Worm (Caenorhabditis elegans) whole organism, L3 larva: ENCODE data around the gene manf-1.
A peak's percentile ranks its signal among the peaks of the same experiment; 100 is the strongest.

ENCODE experiments used
- ama-1 ChIP-seq: fragments of 150-350 bp; optimal IDR thresholded peaks from 2 replicates; lab custom pipeline; 2018
- ceh-9 ChIP-seq: sonication (generic microtip); optimal IDR thresholded peaks from 2 replicates; lab custom pipeline; 2018; ENCODE audit warnings: missing biosample characterization, missing genetic modification characterization
- egl-27 ChIP-seq: sonication (generic microtip); optimal IDR thresholded peaks from 4 replicates; lab custom pipeline; 2017; ENCODE audit warnings: missing biosample characterization, missing genetic modification reagents, missing genetic modification characterization
- egl-5 ChIP-seq: fragments of 150-350 bp; optimal IDR thresholded peaks from 2 replicates; lab custom pipeline; 2017; ENCODE audit warnings: missing biosample characterization, missing genetic modification reagents, missing genetic modification characterization, inconsistent platforms
- elt-1 ChIP-seq: fragments of 150-350 bp; optimal IDR thresholded peaks from 2 replicates; lab custom pipeline; 2014; ENCODE audit warnings: missing biosample characterization, missing genetic modification characterization
- elt-3 ChIP-seq, 3 experiments: fragments of 150-350 bp in 1 of 3; sonication (generic microtip) in 2 of 3; optimal IDR thresholded peaks; 2 replicates in 2 of 3; 4 replicates in 1 of 3; lab custom pipeline; 2014 to 2017; ENCODE audit warnings: missing biosample characterization in 3 of 3, missing genetic modification characterization in 3 of 3
- eor-1 ChIP-seq, 2 experiments: fragments of 150-350 bp; optimal IDR thresholded peaks; 2 replicates each; lab custom pipeline; 2014 to 2018; ENCODE audit warnings: missing biosample characterization in 2 of 2, missing genetic modification characterization in 2 of 2
- fkh-10 ChIP-seq: sonication (generic microtip); optimal IDR thresholded peaks from 2 replicates; lab custom pipeline; 2017; ENCODE audit warnings: missing biosample characterization, missing genetic modification reagents, missing genetic modification characterization
- fkh-2 ChIP-seq: fragments of 150-350 bp; optimal IDR thresholded peaks from 2 replicates; lab custom pipeline; 2014; ENCODE audit warnings: missing biosample characterization, missing genetic modification reagents, missing genetic modification characterization
- fos-1 ChIP-seq: fragments of 150-350 bp; optimal IDR thresholded peaks from 2 replicates; lab custom pipeline; 2014; ENCODE audit warnings: missing biosample characterization, missing genetic modification characterization
- jun-1 ChIP-seq: fragments of 150-350 bp; optimal IDR thresholded peaks from 2 replicates; lab custom pipeline; 2014; ENCODE audit warnings: missing biosample characterization, missing genetic modification reagents, missing genetic modification characterization
- lin-15B ChIP-seq: fragments of 150-350 bp; optimal IDR thresholded peaks from 2 replicates; lab custom pipeline; 2014; ENCODE audit warnings: missing biosample characterization, missing genetic modification characterization
- lsy-12 ChIP-seq: sonication (generic microtip); optimal IDR thresholded peaks from 2 replicates; lab custom pipeline; 2016; ENCODE audit warnings: mild to moderate bottlenecking, missing genetic modification characterization, missing compliant biosample characterization
- nfya-1 ChIP-seq: sonication (generic microtip); optimal IDR thresholded peaks from 2 replicates; lab custom pipeline; 2017; ENCODE audit warnings: missing genetic modification characterization, mild to moderate bottlenecking, missing compliant biosample characterization, antibody characterized with exemption, moderate library complexity; ENCODE audit not compliant: insufficient read depth
- nhr-11 ChIP-seq: fragments of 150-350 bp; optimal IDR thresholded peaks from 2 replicates; lab custom pipeline; 2014; ENCODE audit warnings: missing biosample characterization, missing genetic modification characterization
- nhr-25 ChIP-seq: sonication (generic microtip); optimal IDR thresholded peaks from 2 replicates; lab custom pipeline; 2017; ENCODE audit warnings: missing biosample characterization, missing genetic modification characterization
- nhr-28 ChIP-seq: fragments of 150-350 bp; optimal IDR thresholded peaks from 2 replicates; lab custom pipeline; 2014; ENCODE audit warnings: missing biosample characterization, missing genetic modification characterization
- nhr-67 ChIP-seq: fragments of 150-350 bp; optimal IDR thresholded peaks from 2 replicates; lab custom pipeline; 2014; ENCODE audit warnings: missing biosample characterization, missing genetic modification characterization
- nhr-77 ChIP-seq: fragments of 150-350 bp; optimal IDR thresholded peaks from 2 replicates; lab custom pipeline; 2014; ENCODE audit warnings: missing biosample characterization, missing genetic modification characterization
- sea-2 ChIP-seq: fragments of 150-350 bp; sonication (generic microtip); optimal IDR thresholded peaks from 4 replicates; lab custom pipeline; 2014; ENCODE audit warnings: missing biosample characterization, missing genetic modification reagents, missing genetic modification characterization
- tbx-2 ChIP-seq: sonication (generic microtip); optimal IDR thresholded peaks from 2 replicates; lab custom pipeline; 2016; ENCODE audit warnings: mild to moderate bottlenecking, missing genetic modification characterization, missing compliant biosample characterization
- unc-39 ChIP-seq: sonication (generic microtip); optimal IDR thresholded peaks from 4 replicates; lab custom pipeline; 2017; ENCODE audit warnings: missing biosample characterization, missing genetic modification characterization
- unc-62 ChIP-seq: fragments of 150-350 bp; sonication (generic microtip); optimal IDR thresholded peaks from 4 replicates; lab custom pipeline; 2014; ENCODE audit warnings: missing biosample characterization, missing genetic modification reagents, missing genetic modification characterization
- ztf-11 ChIP-seq: fragments of 150-350 bp; optimal IDR thresholded peaks from 2 replicates; lab custom pipeline; 2014; ENCODE audit warnings: missing biosample characterization, missing genetic modification characterization

manf-1 gene

ce11 chrIV:2888496-2889101 lies 39.6 kb downstream of the manf-1 start:
- TF ChIP-seq ama-1 (no peak), elt-3 (tag; optimal IDR thresholded peaks at IDR 0.05; lab: Kevin White, UChicago) (no peak), fkh-2 (tag; lab: Kevin White, UChicago) (no peak), fos-1 (no peak), fkh-10 (GFP tag; lab: Kevin White, UChicago) (no peak), ceh-9 (tag; lab: Kevin White, UChicago) (no peak), sea-2 (no peak), unc-39 (tag; lab: Kevin White, UChicago) (no peak)

DNA sequence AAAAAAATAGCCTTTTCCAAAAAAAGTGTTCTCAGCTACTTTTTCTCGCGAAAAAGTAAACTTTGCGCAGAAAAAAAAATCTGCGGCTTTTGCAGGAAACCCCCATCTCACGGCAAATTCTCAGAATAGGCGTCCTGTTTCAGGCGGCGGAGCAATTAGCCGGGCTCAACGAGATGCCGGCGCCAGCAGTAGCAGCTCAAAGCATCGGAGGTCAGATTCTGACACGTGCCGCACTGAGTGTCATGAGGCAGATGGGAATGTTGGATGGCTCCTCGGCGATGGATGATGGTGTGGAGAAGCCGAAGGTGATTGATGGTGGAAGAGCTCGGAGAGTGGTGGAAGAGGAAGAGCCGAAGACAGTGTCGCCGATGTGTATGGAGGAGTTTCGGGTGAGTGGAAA lies 41.0 kb downstream of the manf-1 start:
- no peak for TF ChIP-seq fkh-10 (GFP tag; lab: Kevin White, UChicago)
- no peak for TF ChIP-seq egl-5 (tag; lab: Kevin White, UChicago)
- TF ChIP-seq eor-1 (tag; optimal IDR thresholded peaks at IDR 0.05; lab: Kevin White, UChicago) = no peak
- no peak for TF ChIP-seq unc-62 (GFP tag; lab: Kevin White, UChicago)
- TF ChIP-seq elt-3 (tag; optimal IDR thresholded peaks at IDR 0.05; lab: Kevin White, UChicago) = no peak
- no peak for TF ChIP-seq tbx-2 (tag; lab: Kevin White, UChicago)
- TF ChIP-seq elt-1 (tag; lab: Kevin White, UChicago) = no peak

ce11 chrIV:2886655-2887054 lies 41.6 kb downstream of the manf-1 start, which contains the start of gene dml-1:
Gene dml-1, plus strand, starts transcription at chrIV:2886955.
- no peak for TF ChIP-seq nhr-28
- TF ChIP-seq nhr-25 (tag; lab: Kevin White, UChicago) = no peak
- TF ChIP-seq nfya-1 (tag; lab: Kevin White, UChicago) = peak; percentile 36
- TF ChIP-seq unc-62 (GFP tag; lab: Kevin White, UChicago) = no peak
- TF ChIP-seq jun-1 (tag; lab: Kevin White, UChicago) = no peak
- TF ChIP-seq, all 47 proteins: peak for 1

DNA sequence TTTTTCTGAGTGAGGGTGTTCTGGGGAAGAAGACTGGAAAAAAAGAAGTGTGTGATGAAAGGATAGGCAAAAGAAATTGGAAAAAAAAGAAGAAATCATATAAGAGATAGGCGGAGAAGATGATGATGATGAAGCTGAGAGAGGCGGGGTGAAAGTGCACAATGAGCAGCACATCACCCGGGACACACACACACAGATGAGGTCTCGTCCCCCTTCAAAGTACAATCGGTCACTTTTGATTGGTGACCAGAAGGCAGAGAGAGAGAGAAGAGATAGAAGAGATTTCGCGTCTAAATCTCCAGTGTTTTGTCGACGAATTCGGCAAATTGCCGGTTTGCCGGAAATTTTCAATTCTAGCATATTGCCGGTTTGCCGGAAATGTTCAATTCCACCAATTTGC lies 43.0 kb downstream of the manf-1 start:
- TF ChIP-seq nfya-1 (tag; lab: Kevin White, UChicago) (peak; percentile 37), nhr-77 (tag; lab: Kevin White, UChicago) (no peak), eor-1 (tag; optimal IDR thresholded peaks at IDR 0.05; lab: Kevin White, UChicago) (no peak), ztf-11 (tag; lab: Kevin White, UChicago) (no peak), nhr-67 (tag; lab: Kevin White, UChicago) (no peak), nhr-11 (tag; lab: Kevin White, UChicago) (no peak), egl-27 (tag; lab: Kevin White, UChicago) (no peak), lsy-12 (tag; lab: Kevin White, UChicago) (no peak), lin-15B (tag; lab: Kevin White, UChicago) (no peak)
